Fruit fly (Drosophila melanogaster) whole organism, wandering third instar larva: ENCODE data around the gene CG42232.

Experiments used
- CrebA ChIP-seq: fragments of 200-800 bp; sonication (Bioruptor generic); optimal IDR thresholded peaks from 2 replicates; lab custom pipeline; 2016; ENCODE audit warnings: missing biosample characterization, mild to moderate bottlenecking, missing genetic modification characterization, borderline replicate concordance
- Dfd ChIP-seq: fragments of >200 bp; optimal IDR thresholded peaks from 2 replicates; lab custom pipeline; 2017; ENCODE audit warnings: missing biosample characterization, missing genetic modification characterization
- GATAd ChIP-seq: sonication (Bioruptor generic); optimal IDR thresholded peaks from 2 replicates; lab custom pipeline; 2016; ENCODE audit warnings: missing biosample characterization, missing genetic modification characterization
- Sp1 ChIP-seq: fragments of 200-800 bp; sonication (Bioruptor generic); optimal IDR thresholded peaks from 3 replicates; lab custom pipeline; 2019; ENCODE audit warnings: missing biosample characterization, mild to moderate bottlenecking, missing genetic modification characterization, moderate library complexity
- br ChIP-seq: fragments of 200-800 bp; sonication (Bioruptor generic); optimal IDR thresholded peaks from 2 replicates; lab custom pipeline; 2016; ENCODE audit warnings: missing biosample characterization, missing genetic modification characterization
- dmrt93B ChIP-seq: fragments of 200-800 bp; sonication (Bioruptor generic); optimal IDR thresholded peaks from 2 replicates; lab custom pipeline; 2018; ENCODE audit warnings: missing biosample characterization, mild to moderate bottlenecking, missing genetic modification characterization
- sage ChIP-seq: fragments of 200-800 bp; sonication (Bioruptor generic); optimal IDR thresholded peaks from 2 replicates; lab custom pipeline; 2016; ENCODE audit warnings: missing biosample characterization, mild to moderate bottlenecking, missing genetic modification characterization
- tai ChIP-seq: sonication (Bioruptor generic); optimal IDR thresholded peaks from 2 replicates; lab custom pipeline; 2016; ENCODE audit warnings: missing biosample characterization, missing genetic modification characterization
- woc ChIP-seq: sonication (Bioruptor generic); optimal IDR thresholded peaks from 2 replicates; lab custom pipeline; 2016; ENCODE audit warnings: missing biosample characterization, mild to moderate bottlenecking, missing genetic modification characterization

- no peak for TF ChIP-seq CrebA (GFP tag; lab: Kevin White, UChicago)
- TF ChIP-seq dmrt93B (GFP tag; lab: Kevin White, UChicago): no peak
- no peak for TF ChIP-seq br (GFP tag; lab: Kevin White, UChicago)
- TF ChIP-seq GATAd (GFP tag; lab: Kevin White, UChicago): no peak
- no peak for TF ChIP-seq sage (GFP tag; lab: Kevin White, UChicago)
- no peak for TF ChIP-seq Sp1 (GFP tag; lab: Kevin White, UChicago)
- no peak for TF ChIP-seq tai (GFP tag; lab: Kevin White, UChicago)
- no peak for TF ChIP-seq Dfd (GFP tag; lab: Kevin White, UChicago)
- no peak for TF ChIP-seq woc (GFP tag; lab: Kevin White, UChicago)
Measured at dm6 chr3R:16427520-16427919, 41.9 kb downstream of the CG42232 start.
